Fruit fly (Drosophila melanogaster) whole organism, wandering third instar larva: ENCODE data around the gene slow.

Source experiments
- Abd-B ChIP-seq: fragments of >200 bp; optimal IDR thresholded peaks from 2 replicates; lab custom pipeline; 2017; ENCODE audit warnings: missing biosample characterization, missing genetic modification characterization
- CG32264 ChIP-seq: fragments of 200-800 bp; sonication (Bioruptor generic); optimal IDR thresholded peaks from 2 replicates; lab custom pipeline; 2016; ENCODE audit warnings: missing biosample characterization, missing genetic modification characterization
- CrebA ChIP-seq: fragments of 200-800 bp; sonication (Bioruptor generic); optimal IDR thresholded peaks from 2 replicates; lab custom pipeline; 2016; ENCODE audit warnings: missing biosample characterization, mild to moderate bottlenecking, missing genetic modification characterization, borderline replicate concordance
- Hr78 ChIP-seq: fragments of >200 bp; optimal IDR thresholded peaks from 2 replicates; lab custom pipeline; 2017; ENCODE audit warnings: missing biosample characterization, missing genetic modification characterization
- OdsH ChIP-seq: fragments of 200-800 bp; sonication (Bioruptor generic); optimal IDR thresholded peaks from 2 replicates; lab custom pipeline; 2016; ENCODE audit warnings: missing biosample characterization, mild to moderate bottlenecking, missing genetic modification characterization
- Sp1 ChIP-seq: fragments of 200-800 bp; sonication (Bioruptor generic); optimal IDR thresholded peaks from 3 replicates; lab custom pipeline; 2019; ENCODE audit warnings: missing biosample characterization, mild to moderate bottlenecking, missing genetic modification characterization, moderate library complexity
- dsf ChIP-seq: sonication (Bioruptor generic); optimal IDR thresholded peaks from 2 replicates; lab custom pipeline; 2016; ENCODE audit warnings: missing biosample characterization, missing genetic modification characterization, borderline replicate concordance
- ey ChIP-seq: fragments of 200-800 bp; sonication (Bioruptor generic); optimal IDR thresholded peaks from 2 replicates; lab custom pipeline; 2016; ENCODE audit warnings: missing biosample characterization, missing genetic modification characterization
- foxo ChIP-seq, 2 experiments: fragments of 200-800 bp; sonication (Bioruptor generic); optimal IDR thresholded peaks; 2 replicates in 1 of 2; 3 replicates in 1 of 2; lab custom pipeline; 2016 to 2017; ENCODE audit warnings: missing biosample characterization in 2 of 2, missing genetic modification characterization in 2 of 2
- h ChIP-seq: fragments of 200-800 bp; sonication (Bioruptor generic); optimal IDR thresholded peaks from 3 replicates; lab custom pipeline; 2016; ENCODE audit warnings: missing biosample characterization, mild to moderate bottlenecking, missing genetic modification characterization
- pan ChIP-seq: fragments of >200 bp; optimal IDR thresholded peaks from 2 replicates; lab custom pipeline; 2017
- rgr ChIP-seq: fragments of 200-800 bp; sonication (Bioruptor generic); optimal IDR thresholded peaks from 3 replicates; lab custom pipeline; 2016; ENCODE audit warnings: missing biosample characterization, mild to moderate bottlenecking, missing genetic modification characterization
- tai ChIP-seq: sonication (Bioruptor generic); optimal IDR thresholded peaks from 2 replicates; lab custom pipeline; 2016; ENCODE audit warnings: missing biosample characterization, missing genetic modification characterization
- usp ChIP-seq: fragments of >200 bp; optimal IDR thresholded peaks from 2 replicates; lab custom pipeline; 2017; ENCODE audit warnings: missing biosample characterization, missing genetic modification characterization

DNA sequence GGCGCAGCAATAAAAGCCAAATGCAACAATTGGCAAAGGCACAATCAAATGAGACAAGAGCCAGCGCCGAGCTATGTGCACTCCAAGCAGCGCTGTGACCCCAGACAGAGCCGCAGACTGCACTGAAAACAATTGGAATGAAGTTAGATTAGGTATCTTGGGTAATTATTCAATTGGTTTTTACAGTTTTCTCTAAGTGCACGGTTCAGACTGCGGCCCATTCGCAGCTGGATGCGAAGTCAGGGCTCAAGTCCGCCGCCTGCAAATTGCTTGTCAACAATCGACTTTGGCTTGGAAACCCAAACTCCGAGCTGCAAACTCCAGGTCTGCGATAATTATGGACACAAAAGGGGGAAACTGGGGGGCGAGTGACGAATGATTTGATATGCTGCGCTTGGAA lies 9.4 kb downstream of the slow start:
- no peak for TF ChIP-seq CG32264
- no peak for TF ChIP-seq usp (GFP tag; lab: Kevin White, UChicago)
- TF ChIP-seq foxo (GFP tag; optimal IDR thresholded peaks at IDR 0.05; lab: Kevin White, UChicago) = no peak
- TF ChIP-seq Sp1 (GFP tag; lab: Kevin White, UChicago) = no peak
- no peak for TF ChIP-seq rgr (GFP tag; lab: Kevin White, UChicago)
- no peak for TF ChIP-seq Abd-B (GFP tag; lab: Kevin White, UChicago)
- TF ChIP-seq h (GFP tag; lab: Kevin White, UChicago) = no peak
- TF ChIP-seq OdsH = no peak
- no peak for TF ChIP-seq dsf (GFP tag; lab: Kevin White, UChicago)
- TF ChIP-seq ey (GFP tag; lab: Kevin White, UChicago) = no peak
- no peak for TF ChIP-seq pan (lab: Kevin White, UChicago)
- no peak for TF ChIP-seq Hr78 (GFP tag; lab: Kevin White, UChicago)
- no peak for TF ChIP-seq CrebA (GFP tag; lab: Kevin White, UChicago)
- no peak for TF ChIP-seq tai (GFP tag; lab: Kevin White, UChicago)
